Fruit fly (Drosophila melanogaster): Measurements from ENCODE around the gene eIF4E3.
A peak's percentile ranks its signal among the peaks of the same experiment; 100 is the strongest.

The eIF4E3 gene

DNA sequence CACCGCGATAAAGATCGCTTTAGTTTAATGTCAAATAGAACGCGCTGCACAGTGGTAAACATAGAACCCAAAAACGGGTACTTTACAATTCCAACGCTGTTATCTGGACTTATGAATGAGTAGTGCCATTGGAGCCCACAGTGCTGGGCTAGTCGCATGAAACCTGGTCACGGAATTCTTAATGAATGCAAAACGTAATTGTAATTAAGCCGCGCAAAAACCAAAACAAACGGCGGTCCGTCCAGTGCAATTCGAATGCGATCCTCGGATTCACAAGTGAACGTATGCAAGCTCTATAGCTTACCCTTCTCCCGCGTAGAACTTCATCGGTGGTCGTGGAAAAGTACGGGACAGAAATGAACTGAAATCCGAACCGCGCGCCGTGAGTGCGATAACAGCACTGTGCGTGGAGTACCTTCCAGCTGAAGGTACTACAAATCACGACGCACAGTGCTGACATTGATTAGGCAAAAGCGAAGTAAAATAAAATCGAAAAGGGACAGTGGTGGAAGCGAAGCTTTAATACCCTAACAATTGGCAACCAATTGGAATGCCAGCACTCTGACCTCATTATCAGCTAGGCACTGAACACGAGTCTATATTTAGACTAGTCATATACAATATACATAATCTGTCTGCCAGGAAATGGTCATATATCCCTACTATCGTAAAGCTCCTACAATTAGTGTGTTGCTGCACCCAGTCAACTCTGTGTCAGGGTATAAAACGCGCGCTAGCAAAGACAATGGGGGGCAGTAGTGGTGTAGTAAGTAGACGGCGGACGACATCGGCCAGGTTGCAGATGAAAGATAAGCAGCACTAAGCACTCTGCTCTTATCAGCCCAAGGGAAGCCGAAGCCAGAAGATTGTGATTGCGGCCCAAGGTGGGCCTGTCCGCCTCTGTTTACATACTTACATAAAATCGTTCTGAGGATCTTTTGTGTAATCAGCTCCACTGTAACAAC, 43.5 kb upstream of the eIF4E3 start (continued):
- TF ChIP-seq Xbp1 (GFP tag; optimal IDR thresholded peaks at IDR 0.05) = peak; percentile 56
- TF ChIP-seq h (optimal IDR thresholded peaks at IDR 0.05) = no peak
- TF ChIP-seq oc (tag; optimal IDR thresholded peaks at IDR 0.05) = peak; percentile 20
- no peak for TF ChIP-seq ato (GFP tag; IDR thresholded peaks at IDR 0.05; ENCODE audit: partially characterized antibody)
- TF ChIP-seq CG14710 (tag; optimal IDR thresholded peaks at IDR 0.05) = no peak
- no peak for TF ChIP-seq HmgZ (tag; optimal IDR thresholded peaks at IDR 0.05)
- TF ChIP-seq CG6254 (GFP tag; optimal IDR thresholded peaks at IDR 0.05) = peak; percentile 21
- TF ChIP-seq CG3838 (GFP tag; optimal IDR thresholded peaks at IDR 0.05) = no peak
- TF ChIP-seq Sox102F (GFP tag; optimal IDR thresholded peaks at IDR 0.05) = peak; percentile 62
- peak; percentile 67 for TF ChIP-seq Atf6 (GFP tag; IDR thresholded peaks at IDR 0.05)
- TF ChIP-seq yki (optimal IDR thresholded peaks at IDR 0.05) = no peak
- no peak for TF ChIP-seq corto (GFP tag; optimal IDR thresholded peaks at IDR 0.05)
- TF ChIP-seq CG9437 (GFP tag; optimal IDR thresholded peaks at IDR 0.05) = no peak
- TF ChIP-seq CG6175 (GFP tag; IDR thresholded peaks at IDR 0.05) = 0 out of 3 replicates have a peak, but pooled peaks have one; percentile 44
- no peak for TF ChIP-seq CG18619 (GFP tag; optimal IDR thresholded peaks at IDR 0.05)
- no peak for TF ChIP-seq gsb-n (tag; optimal IDR thresholded peaks at IDR 0.05)
- peak; percentile 5 for TF ChIP-seq Ets97D (GFP tag; optimal IDR thresholded peaks at IDR 0.05)
- no peak for TF ChIP-seq B-H2 (GFP tag; optimal IDR thresholded peaks at IDR 0.05)
- TF ChIP-seq Poxn (GFP tag; IDR thresholded peaks at IDR 0.05) = no peak
- peak; percentile 97 for TF ChIP-seq row (GFP tag; IDR thresholded peaks at IDR 0.05)
- TF ChIP-seq Bgb (GFP tag; IDR thresholded peaks at IDR 0.05; ENCODE audit: partially characterized antibody) = no peak; the same call in 1 of the 2 replicates
- no peak for TF ChIP-seq ash1 (GFP tag; optimal IDR thresholded peaks at IDR 0.05)
- TF ChIP-seq CG1647 (GFP tag; optimal IDR thresholded peaks at IDR 0.05) = peak; percentile 27
- TF ChIP-seq Aef1 (GFP tag; IDR thresholded peaks at IDR 0.05) = peak; percentile 51
- peak; percentile 96 for TF ChIP-seq CG7987 (GFP tag; optimal IDR thresholded peaks at IDR 0.05)
- peak; percentile 82 for TF ChIP-seq CG12769 (tag; optimal IDR thresholded peaks at IDR 0.05)
- no peak for TF ChIP-seq hb (GFP tag; IDR thresholded peaks at IDR 0.05; ENCODE audit: partially characterized antibody)
- TF ChIP-seq Taf1 (GFP tag; IDR thresholded peaks at IDR 0.05) = 0 out of 2 replicates have a peak, but pooled peaks have one; percentile 38
- TF ChIP-seq Lhr (GFP tag; optimal IDR thresholded peaks at IDR 0.05) = no peak
- TF ChIP-seq grn (GFP tag; optimal IDR thresholded peaks at IDR 0.05) = peak; percentile 99
- TF ChIP-seq D19B (GFP tag; optimal IDR thresholded peaks at IDR 0.05) = peak; percentile 80
- TF ChIP-seq hth (optimal IDR thresholded peaks at IDR 0.05) = no peak
- peak; percentile 9 for TF ChIP-seq slp2 (GFP tag; optimal IDR thresholded peaks at IDR 0.05)
- TF ChIP-seq tap (tag; optimal IDR thresholded peaks at IDR 0.05) = peak; percentile 31
- peak; percentile 48 for TF ChIP-seq CG32772 (GFP tag; IDR thresholded peaks at IDR 0.05)
- no peak for TF ChIP-seq CG15696 (tag; optimal IDR thresholded peaks at IDR 0.05)
- peak; percentile 48 for TF ChIP-seq CrebB (tag; optimal IDR thresholded peaks at IDR 0.05)
- TF ChIP-seq prd (optimal IDR thresholded peaks at IDR 0.05) = no peak
- TF ChIP-seq prd (GFP tag; IDR thresholded peaks at IDR 0.05) = peak; percentile 60
- peak; percentile 26 for TF ChIP-seq ATbp (GFP tag; optimal IDR thresholded peaks at IDR 0.05)
- TF ChIP-seq trem (tag; optimal IDR thresholded peaks at IDR 0.05) = no peak
- TF ChIP-seq Lim3 (GFP tag; IDR thresholded peaks at IDR 0.05) = no peak
- peak; percentile 30; the same call in 1 of the 2 replicates for TF ChIP-seq Gsc (GFP tag; IDR thresholded peaks at IDR 0.05)
- TF ChIP-seq CTCF (GFP tag; optimal IDR thresholded peaks at IDR 0.05) = no peak
- peak; percentile 9 for TF ChIP-seq CG10267 (tag; optimal IDR thresholded peaks at IDR 0.05)
- peak; percentile 80 for TF ChIP-seq CG18599 (GFP tag; optimal IDR thresholded peaks at IDR 0.05)
- TF ChIP-seq croc (GFP tag; conservative IDR thresholded peaks at IDR 0.05) = no peak
- TF ChIP-seq Sry-δ (GFP tag; optimal IDR thresholded peaks at IDR 0.05) = peak; percentile 21
- TF ChIP-seq CG32767 (GFP tag; IDR thresholded peaks at IDR 0.05) = no peak
- no peak for TF ChIP-seq CG11085 (GFP tag; IDR thresholded peaks at IDR 0.05)
